Fruit fly (Drosophila melanogaster): ENCODE data around the gene xit.

The xit gene

DNA sequence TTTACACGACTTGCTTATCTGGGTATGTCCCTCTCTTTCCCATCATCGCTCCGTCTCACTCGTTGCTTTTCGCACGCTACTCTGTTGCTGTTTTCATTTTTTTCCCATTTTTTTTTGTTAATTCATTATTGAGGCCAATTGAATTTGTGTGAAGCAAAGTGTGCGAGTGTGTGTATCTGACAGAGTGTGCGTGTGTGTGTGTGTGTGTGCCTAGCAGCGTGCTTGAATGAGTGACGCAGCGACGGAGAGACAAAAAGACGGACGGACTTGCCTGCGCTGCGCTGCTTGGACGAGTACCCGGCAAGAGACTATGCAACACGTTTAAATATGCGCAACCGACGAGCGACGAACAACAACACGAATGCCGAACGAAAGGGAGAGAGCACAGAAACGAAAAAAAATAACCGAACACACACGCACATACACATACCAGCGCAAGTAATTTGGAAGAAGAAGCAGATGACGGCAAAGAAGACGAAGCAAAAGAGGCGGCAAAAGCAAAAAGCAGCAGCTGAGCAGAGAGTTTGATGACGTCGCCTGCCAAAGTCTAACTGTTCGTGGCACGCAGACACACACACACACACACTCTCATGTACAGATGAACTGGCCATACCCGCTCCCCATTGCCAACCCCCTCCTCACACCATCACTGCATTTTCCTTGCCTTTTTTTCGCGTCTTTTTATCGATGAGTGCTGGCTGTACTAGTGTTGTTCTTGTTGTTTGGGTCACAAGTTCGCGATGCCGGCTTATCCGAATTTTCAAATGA is 41.9 kb downstream of the xit start (continued):
- TF ChIP-seq gce (GFP tag; IDR thresholded peaks at IDR 0.05) (0 out of 3 replicates have a peak, but pooled peaks have one; percentile 61), CG14441 (GFP tag; IDR thresholded peaks at IDR 0.05) (peak; percentile 43; the same call in 1 of the 2 replicates), D (optimal IDR thresholded peaks at IDR 0.05) (peak; percentile 65), D (GFP tag; optimal IDR thresholded peaks at IDR 0.05) (no peak), Optix (GFP tag; IDR thresholded peaks at IDR 0.05) (0 out of 3 replicates have a peak, but pooled peaks have one; percentile 64), Adf1 (GFP tag; IDR thresholded peaks at IDR 0.05) (peak; percentile 85), Trl (optimal IDR thresholded peaks at IDR 0.05) (peak; percentile 7 to 52), Trl (GFP tag; optimal IDR thresholded peaks at IDR 0.05) (no peak), CG17385 (GFP tag; optimal IDR thresholded peaks at IDR 0.05) (peak; percentile 88), Deaf1 (tag; optimal IDR thresholded peaks at IDR 0.05) (peak; percentile 99), CG3838 (GFP tag; optimal IDR thresholded peaks at IDR 0.05) (peak; percentile 59), dm (GFP tag; optimal IDR thresholded peaks at IDR 0.05) (peak; percentile 8), CG1832 (GFP tag; optimal IDR thresholded peaks at IDR 0.05) (peak; percentile 34), hbn (GFP tag; IDR thresholded peaks at IDR 0.05; ENCODE audit: partially characterized antibody) (0 out of 2 replicates have a peak, but pooled peaks have one; percentile 25), zen (tag; optimal IDR thresholded peaks at IDR 0.05) (peak; percentile 0), oc (tag; optimal IDR thresholded peaks at IDR 0.05) (peak; percentile 1), Pdp1 (GFP tag; optimal IDR thresholded peaks at IDR 0.05) (peak in 1 of 2 experiments; percentile 42), rib (GFP tag; IDR thresholded peaks at IDR 0.05) (peak; percentile 53; the same call in 1 of the 2 replicates), Atf6 (GFP tag; IDR thresholded peaks at IDR 0.05) (0 out of 2 replicates have a peak, but pooled peaks have one; percentile 28), chinmo (GFP tag; IDR thresholded peaks at IDR 0.05; ENCODE audit: partially characterized antibody) (peak; percentile 98), zen2 (GFP tag; IDR thresholded peaks at IDR 0.05; ENCODE audit: partially characterized antibody) (no peak), sqz (GFP tag; optimal IDR thresholded peaks at IDR 0.05) (peak; percentile 98), Doc2 (GFP tag; IDR thresholded peaks at IDR 0.05) (no peak), CG10543 (GFP tag; optimal IDR thresholded peaks at IDR 0.05) (peak; percentile 72), vvl (GFP tag; IDR thresholded peaks at IDR 0.05) (peak; percentile 45; the same call in 1 of the 2 replicates), psq (GFP tag; optimal IDR thresholded peaks at IDR 0.05) (peak; percentile 92), B-H2 (GFP tag; optimal IDR thresholded peaks at IDR 0.05) (peak; percentile 4), CG17328 (GFP tag; IDR thresholded peaks at IDR 0.05) (no peak), pros (GFP tag; optimal IDR thresholded peaks at IDR 0.05) (peak; percentile 89), Camta (GFP tag; optimal IDR thresholded peaks at IDR 0.05) (no peak), grn (GFP tag; optimal IDR thresholded peaks at IDR 0.05) (peak; percentile 1), CG9932 (GFP tag; IDR thresholded peaks at IDR 0.05) (peak; percentile 6; the same call in 1 of the 2 replicates), dan (GFP tag; IDR thresholded peaks at IDR 0.05) (no peak), gsb-n (tag; optimal IDR thresholded peaks at IDR 0.05) (no peak), HLH3B (GFP tag; IDR thresholded peaks at IDR 0.05) (no peak), cwo (GFP tag; optimal IDR thresholded peaks at IDR 0.05) (no peak), CG8478 (optimal IDR thresholded peaks at IDR 0.05) (peak; percentile 70), lola (GFP tag; optimal IDR thresholded peaks at IDR 0.05) (peak in 1 of 3 experiments; percentile 7), Xbp1 (GFP tag; optimal IDR thresholded peaks at IDR 0.05) (no peak), tll (GFP tag; optimal IDR thresholded peaks at IDR 0.05) (peak in 1 of 2 experiments; percentile 8), CG12155 (GFP tag; optimal IDR thresholded peaks at IDR 0.05) (peak; percentile 86), GATAe (GFP tag; conservative IDR thresholded peaks at IDR 0.05) (0 out of 2 replicates have a peak, but pooled peaks have one; percentile 28), CG8290 (GFP tag; optimal IDR thresholded peaks at IDR 0.05) (no peak), CG8290 (tag; optimal IDR thresholded peaks at IDR 0.05) (peak in 1 of 2 experiments; percentile 39), Hr3 (GFP tag; optimal IDR thresholded peaks at IDR 0.05) (no peak), stc (GFP tag; IDR thresholded peaks at IDR 0.05) (no peak), maf-S (GFP tag; optimal IDR thresholded peaks at IDR 0.05) (no peak), CG12769 (tag; optimal IDR thresholded peaks at IDR 0.05) (peak; percentile 46), pfk (GFP tag; optimal IDR thresholded peaks at IDR 0.05) (peak; percentile 70)
